Fruit fly (Drosophila melanogaster) whole organism, embryonic: ENCODE measurements around the gene CG4467.

Source experiments
- Ada2b ChIP-seq: fragments of 200-800 bp; sonication (Bioruptor generic); IDR thresholded peaks from 2 replicates; pipeline ENCODE4 v1.3.6; 2022; ENCODE audit warnings: missing biosample characterization, missing genetic modification characterization
- Aef1 ChIP-seq: fragments of 200-800 bp; sonication (Bioruptor generic); IDR thresholded peaks from 3 replicates; pipeline ENCODE4 v1.3.6; 2022; ENCODE audit warnings: missing biosample characterization, missing genetic modification characterization
- Bgb ChIP-seq: fragments of 200-800 bp; sonication (Bioruptor generic); IDR thresholded peaks from 2 replicates; pipeline ENCODE4 v1.3.6; 2022; ENCODE audit warnings: missing biosample characterization, missing genetic modification characterization; ENCODE audit not compliant: partially characterized antibody
- CG10147 ChIP-seq: fragments of 200-800 bp; sonication (Bioruptor generic); optimal IDR thresholded peaks from 2 replicates; lab custom pipeline; 2019; ENCODE audit warnings: missing biosample characterization, mild to moderate bottlenecking, missing genetic modification characterization, moderate library complexity
- CG10267 ChIP-seq: fragments of 200-800 bp; sonication (Bioruptor generic); optimal IDR thresholded peaks from 2 replicates; lab custom pipeline; 2018; ENCODE audit warnings: missing biosample characterization, mild to moderate bottlenecking, missing genetic modification characterization, moderate library complexity
- CG10979 ChIP-seq: fragments of 200-800 bp; sonication (Bioruptor generic); optimal IDR thresholded peaks from 2 replicates; lab custom pipeline; 2018; ENCODE audit warnings: missing biosample characterization, mild to moderate bottlenecking, missing genetic modification characterization, moderate library complexity
- CG11723 ChIP-seq: fragments of 200-800 bp; sonication (Bioruptor generic); optimal IDR thresholded peaks from 2 replicates; lab custom pipeline; 2017; ENCODE audit warnings: missing biosample characterization, mild to moderate bottlenecking, missing genetic modification characterization
- CG12071 ChIP-seq: fragments of 200-800 bp; sonication (Bioruptor generic); optimal IDR thresholded peaks from 3 replicates; lab custom pipeline; 2018; ENCODE audit warnings: missing biosample characterization, mild to moderate bottlenecking, missing genetic modification characterization
- CG14014 ChIP-seq: fragments of 200-800 bp; sonication (Bioruptor generic); IDR thresholded peaks from 2 replicates; pipeline ENCODE4 v1.3.6; 2022; ENCODE audit warnings: missing biosample characterization, missing genetic modification characterization
- CG15011 ChIP-seq: fragments of 200-800 bp; sonication (Bioruptor generic); optimal IDR thresholded peaks from 3 replicates; lab custom pipeline; 2018; ENCODE audit warnings: missing biosample characterization, mild to moderate bottlenecking, missing genetic modification characterization
- CG15269 ChIP-seq: fragments of 200-800 bp; sonication (Bioruptor generic); optimal IDR thresholded peaks from 2 replicates; lab custom pipeline; 2018; ENCODE audit warnings: missing biosample characterization, mild to moderate bottlenecking, missing genetic modification characterization, moderate library complexity
- CG17359 ChIP-seq: fragments of 200-800 bp; sonication (Bioruptor generic); optimal IDR thresholded peaks from 3 replicates; lab custom pipeline; 2018; ENCODE audit warnings: missing biosample characterization, mild to moderate bottlenecking, missing genetic modification characterization, moderate library complexity
- CG17361 ChIP-seq: fragments of 200-800 bp; sonication (Bioruptor generic); IDR thresholded peaks from 3 replicates; pipeline ENCODE4 v1.3.6; 2022; ENCODE audit warnings: missing biosample characterization, missing genetic modification characterization
- CG1832 ChIP-seq: fragments of 200-800 bp; sonication (Bioruptor generic); optimal IDR thresholded peaks from 2 replicates; lab custom pipeline; 2017; ENCODE audit warnings: missing biosample characterization, mild to moderate bottlenecking, missing genetic modification characterization, inconsistent platforms
- CG30403 ChIP-seq: fragments of 200-800 bp; sonication (Bioruptor generic); optimal IDR thresholded peaks from 3 replicates; lab custom pipeline; 2016; ENCODE audit warnings: missing biosample characterization, missing genetic modification characterization
- CG4328 ChIP-seq: fragments of 200-800 bp; sonication (Bioruptor generic); optimal IDR thresholded peaks from 3 replicates; lab custom pipeline; 2017; ENCODE audit warnings: missing biosample characterization, missing genetic modification reagents, missing genetic modification characterization
- CG4404 ChIP-seq: fragments of 200-800 bp; sonication (Bioruptor generic); IDR thresholded peaks from 2 replicates; pipeline ENCODE4 v1.3.6; 2022; ENCODE audit warnings: missing biosample characterization, missing genetic modification characterization
- CG4617 ChIP-seq: fragments of 200-800 bp; sonication (Bioruptor generic); optimal IDR thresholded peaks from 3 replicates; lab custom pipeline; 2016; ENCODE audit warnings: missing biosample characterization, missing genetic modification characterization, borderline replicate concordance
- CG8359 ChIP-seq: fragments of 200-800 bp; sonication (Bioruptor generic); optimal IDR thresholded peaks from 2 replicates; lab custom pipeline; 2017; ENCODE audit warnings: missing biosample characterization, mild to moderate bottlenecking, missing genetic modification characterization, borderline replicate concordance
- D ChIP-seq, 2 experiments: fragments of 200-800 bp in 1 of 2; fragments of >200 bp in 1 of 2; sonication (Bioruptor generic) in 1 of 2; optimal IDR thresholded peaks; 2 replicates in 1 of 2; 3 replicates in 1 of 2; lab custom pipeline; 2017; ENCODE audit warnings: mild to moderate bottlenecking in 1 of 2, missing biosample characterization in 1 of 2, missing genetic modification characterization in 1 of 2, missing genetic modification reagents in 1 of 2
- Dek ChIP-seq: fragments of 200-800 bp; sonication (Bioruptor generic); optimal IDR thresholded peaks from 3 replicates; lab custom pipeline; 2019; ENCODE audit warnings: missing biosample characterization, mild to moderate bottlenecking, missing genetic modification characterization, moderate library complexity
- E2f1 ChIP-seq: fragments of 200-800 bp; sonication (Bioruptor generic); IDR thresholded peaks from 2 replicates; pipeline ENCODE4 v1.3.6; 2022; ENCODE audit warnings: missing biosample characterization, missing genetic modification characterization
- E2f2 ChIP-seq: fragments of 200-800 bp; sonication (Bioruptor generic); IDR thresholded peaks from 2 replicates; pipeline ENCODE4 v1.3.6; 2022; ENCODE audit warnings: missing biosample characterization, missing genetic modification characterization
- Fer2 ChIP-seq: fragments of 200-800 bp; sonication (Bioruptor generic); optimal IDR thresholded peaks from 2 replicates; lab custom pipeline; 2018; ENCODE audit warnings: missing biosample characterization, mild to moderate bottlenecking, missing genetic modification characterization, moderate library complexity
- HHEX ChIP-seq: fragments of 200-800 bp; sonication (Bioruptor generic); optimal IDR thresholded peaks from 3 replicates; lab custom pipeline; 2017; ENCODE audit warnings: missing biosample characterization, mild to moderate bottlenecking, missing genetic modification characterization, missing genetic modification reagents
- Hand ChIP-seq: fragments of 200-800 bp; sonication (Bioruptor generic); optimal IDR thresholded peaks from 2 replicates; lab custom pipeline; 2017; ENCODE audit warnings: mild to moderate bottlenecking, missing biosample characterization, missing genetic modification reagents, missing genetic modification characterization
- Jarid2 ChIP-seq: fragments of 200-800 bp; sonication (Bioruptor generic); optimal IDR thresholded peaks from 3 replicates; lab custom pipeline; 2017; ENCODE audit warnings: mild to moderate bottlenecking, missing biosample characterization, missing genetic modification reagents, missing genetic modification characterization
- MTF-1 ChIP-seq: fragments of 200-800 bp; sonication (Bioruptor generic); optimal IDR thresholded peaks from 2 replicates; lab custom pipeline; 2018; ENCODE audit warnings: missing biosample characterization, mild to moderate bottlenecking, missing genetic modification characterization, borderline replicate concordance
- Meics ChIP-seq: fragments of 200-800 bp; sonication (Bioruptor generic); optimal IDR thresholded peaks from 2 replicates; lab custom pipeline; 2017; ENCODE audit warnings: missing biosample characterization, mild to moderate bottlenecking, missing genetic modification characterization
- PHDP ChIP-seq: fragments of 200-800 bp; sonication (Bioruptor generic); optimal IDR thresholded peaks from 3 replicates; lab custom pipeline; 2018; ENCODE audit warnings: missing biosample characterization, mild to moderate bottlenecking, missing genetic modification characterization, moderate library complexity
- Spps ChIP-seq: fragments of 200-800 bp; sonication (Bioruptor generic); optimal IDR thresholded peaks from 2 replicates; lab custom pipeline; 2018; ENCODE audit warnings: missing biosample characterization, mild to moderate bottlenecking, missing genetic modification characterization
- Xrp1 ChIP-seq: fragments of 200-800 bp; sonication (Bioruptor generic); IDR thresholded peaks from 2 replicates; pipeline ENCODE4 v1.3.6; 2022; ENCODE audit warnings: missing biosample characterization, missing genetic modification characterization
- caup ChIP-seq: fragments of 200-800 bp; sonication (Bioruptor generic); optimal IDR thresholded peaks from 3 replicates; lab custom pipeline; 2017; ENCODE audit warnings: missing biosample characterization, mild to moderate bottlenecking, missing genetic modification characterization, moderate library complexity; ENCODE audit not compliant: severe bottlenecking
- croc ChIP-seq: fragments of 200-800 bp; sonication (Bioruptor generic); conservative IDR thresholded peaks from 3 replicates; pipeline ENCODE4 v1.3.6; 2022; ENCODE audit warnings: missing biosample characterization, missing genetic modification characterization
- esg ChIP-seq: fragments of 200-800 bp; sonication (Bioruptor generic); conservative IDR thresholded peaks from 2 replicates; pipeline ENCODE4 v1.3.6; 2022; ENCODE audit warnings: missing biosample characterization, missing genetic modification characterization
- gcm ChIP-seq: fragments of 200-800 bp; sonication (Bioruptor generic); optimal IDR thresholded peaks from 2 replicates; lab custom pipeline; 2019; ENCODE audit warnings: missing biosample characterization, mild to moderate bottlenecking, missing genetic modification characterization, moderate library complexity
- gt ChIP-seq: fragments of 200-800 bp; sonication (Bioruptor generic); IDR thresholded peaks from 2 replicates; pipeline ENCODE4 v1.3.6; 2022; ENCODE audit warnings: missing biosample characterization, missing genetic modification characterization
- ind ChIP-seq: fragments of 200-800 bp; sonication (Bioruptor generic); optimal IDR thresholded peaks from 3 replicates; lab custom pipeline; 2016; ENCODE audit warnings: missing biosample characterization, missing genetic modification characterization
- lilli ChIP-seq: fragments of 200-800 bp; sonication (Bioruptor generic); optimal IDR thresholded peaks from 3 replicates; lab custom pipeline; 2016; ENCODE audit warnings: missing biosample characterization, missing genetic modification characterization
- luna ChIP-seq: fragments of 200-800 bp; sonication (Bioruptor generic); optimal IDR thresholded peaks from 2 replicates; lab custom pipeline; 2016; ENCODE audit warnings: missing biosample characterization, missing genetic modification characterization
- phol ChIP-seq: fragments of 200-800 bp; sonication (Bioruptor generic); optimal IDR thresholded peaks from 3 replicates; lab custom pipeline; 2018; ENCODE audit warnings: missing biosample characterization, mild to moderate bottlenecking, missing genetic modification characterization, moderate library complexity
- tgo ChIP-seq: fragments of 200-800 bp; sonication (Bioruptor generic); IDR thresholded peaks from 3 replicates; pipeline ENCODE4 v1.3.6; 2022; ENCODE audit warnings: missing biosample characterization, missing genetic modification characterization
- ttk ChIP-seq: fragments of 200-800 bp; sonication (Bioruptor generic); IDR thresholded peaks from 2 replicates; pipeline ENCODE4 v2.1.2; 2022; ENCODE audit warnings: missing biosample characterization, missing genetic modification characterization
- tx ChIP-seq: fragments of 200-800 bp; sonication (Bioruptor generic); optimal IDR thresholded peaks from 2 replicates; lab custom pipeline; 2016; ENCODE audit warnings: missing biosample characterization, missing genetic modification characterization
- unpg ChIP-seq: fragments of 200-800 bp; sonication (Bioruptor generic); optimal IDR thresholded peaks from 3 replicates; lab custom pipeline; 2018; ENCODE audit warnings: missing biosample characterization, mild to moderate bottlenecking, missing genetic modification characterization, moderate library complexity
- usp ChIP-seq: fragments of >200 bp; optimal IDR thresholded peaks from 2 replicates; lab custom pipeline; 2017; ENCODE audit warnings: missing biosample characterization, missing genetic modification characterization
- wdn ChIP-seq: fragments of 200-800 bp; sonication (Bioruptor generic); IDR thresholded peaks from 2 replicates; pipeline ENCODE4 v1.3.6; 2022; ENCODE audit warnings: missing biosample characterization, missing genetic modification characterization
- zfh2 ChIP-seq: fragments of 200-800 bp; sonication (Bioruptor generic); optimal IDR thresholded peaks from 2 replicates; lab custom pipeline; 2016; ENCODE audit warnings: missing biosample characterization, missing genetic modification characterization

CG4467 gene

dm6 chr3R:23211745-23212254 lies 36.9 kb downstream of the CG4467 start (continued):
- peak; percentile 59 for TF ChIP-seq CG14014 (GFP tag; lab: Robert Waterston, UW)
- peak; percentile 38; the same call in 1 of the 2 replicates for TF ChIP-seq CG4404
- no peak for TF ChIP-seq CG4617 (GFP tag; lab: Kevin White, UChicago)
- peak; percentile 22 for TF ChIP-seq zfh2 (GFP tag; lab: Kevin White, UChicago)
- TF ChIP-seq phol (tag; lab: Kevin White, UChicago) = peak; percentile 53
- TF ChIP-seq ind = peak; percentile 41
- 0 out of 2 replicates have a peak, but pooled peaks have one; percentile 16 for TF ChIP-seq wdn (GFP tag; lab: Robert Waterston, UW)
- peak; percentile 27 for TF ChIP-seq CG11723
- peak; percentile 24 for TF ChIP-seq CG8359 (GFP tag; lab: Kevin White, UChicago)
- TF ChIP-seq lilli (GFP tag; lab: Kevin White, UChicago) = peak; percentile 54
- TF ChIP-seq CG4328 (GFP tag; lab: Kevin White, UChicago) = peak; percentile 23
- 0 out of 2 replicates have a peak, but pooled peaks have one; percentile 33 for TF ChIP-seq gt (GFP tag; lab: Robert Waterston, UW)
- peak; percentile 74 for TF ChIP-seq CG30403 (GFP tag; lab: Kevin White, UChicago)
- peak; percentile 66 for TF ChIP-seq unpg (GFP tag; lab: Kevin White, UChicago)
- peak; percentile 71 for TF ChIP-seq CG10979
- 0 out of 2 replicates have a peak, but pooled peaks have one; percentile 29 for TF ChIP-seq E2f1 (GFP tag; lab: Robert Waterston, UW)
- peak; percentile 64 for TF ChIP-seq CG10267 (tag; lab: Kevin White, UChicago)
- TF ChIP-seq CG12071 = peak; percentile 31
- no peak for TF ChIP-seq esg
- TF ChIP-seq MTF-1 (GFP tag; lab: Kevin White, UChicago) = no peak
- TF ChIP-seq tx (GFP tag; lab: Kevin White, UChicago) = no peak
- peak; percentile 20 for TF ChIP-seq Fer2
- TF ChIP-seq ttk = peak; percentile 21; the same call in 1 of the 2 replicates
- no peak for TF ChIP-seq Bgb (GFP tag; lab: Robert Waterston, UW)
- TF ChIP-seq CG17361 (GFP tag; lab: Robert Waterston, UW) = peak; percentile 72
- no peak for TF ChIP-seq D (optimal IDR thresholded peaks at IDR 0.05; lab: Kevin White, UChicago)
- peak; percentile 57 for TF ChIP-seq D (GFP tag; optimal IDR thresholded peaks at IDR 0.05; lab: Kevin White, UChicago)
- peak; percentile 54 for TF ChIP-seq HHEX (GFP tag; lab: Kevin White, UChicago)
- no peak for TF ChIP-seq croc
- TF ChIP-seq Aef1 (GFP tag; lab: Robert Waterston, UW) = peak; percentile 38
- peak; percentile 66 for TF ChIP-seq CG1832 (GFP tag; lab: Kevin White, UChicago)
- peak; percentile 55 for TF ChIP-seq CG17359
- TF ChIP-seq Jarid2 (GFP tag; lab: Kevin White, UChicago) = peak; percentile 26
- TF ChIP-seq Ada2b (GFP tag; lab: Robert Waterston, UW) = peak; percentile 62
- peak; percentile 61 for TF ChIP-seq tgo (GFP tag; lab: Robert Waterston, UW)
- TF ChIP-seq Hand = peak; percentile 50
- no peak for TF ChIP-seq luna (GFP tag; lab: Kevin White, UChicago)
- TF ChIP-seq gcm (GFP tag; lab: Kevin White, UChicago) = peak; percentile 35
- peak; percentile 61 for TF ChIP-seq CG10147
- peak; percentile 60; the same call in 1 of the 2 replicates for TF ChIP-seq Xrp1 (GFP tag; lab: Robert Waterston, UW)
- TF ChIP-seq usp (GFP tag; lab: Kevin White, UChicago) = no peak
- TF ChIP-seq PHDP = peak; percentile 41
- TF ChIP-seq Spps (tag; lab: Kevin White, UChicago) = peak; percentile 18
- peak; percentile 48 for TF ChIP-seq CG15011 (GFP tag; lab: Kevin White, UChicago)
- TF ChIP-seq caup (GFP tag; lab: Kevin White, UChicago) = peak; percentile 15
- peak; percentile 46 for TF ChIP-seq CG15269 (tag; lab: Kevin White, UChicago)
- TF ChIP-seq E2f2 (GFP tag; lab: Robert Waterston, UW) = peak; percentile 41; the same call in 1 of the 2 replicates
- TF ChIP-seq Meics (GFP tag; lab: Kevin White, UChicago) = peak; percentile 76
- peak; percentile 47 for TF ChIP-seq Dek
